Worm (Caenorhabditis elegans) whole organism, young adult: ENCODE results near the gene nas-29.

Experiments
- D2030.7 ChIP-seq: fragments of 200-800 bp; sonication (Bioruptor generic); IDR thresholded peaks from 2 replicates; pipeline ENCODE4 v1.3.6; 2022; ENCODE audit warnings: missing genetic modification reagents, missing genetic modification characterization, missing compliant biosample characterization
- F33H1.4 ChIP-seq: fragments of 200-800 bp; sonication (Bioruptor generic); IDR thresholded peaks from 2 replicates; pipeline ENCODE4 v1.3.6; 2022; ENCODE audit warnings: missing genetic modification reagents, missing genetic modification characterization, missing compliant biosample characterization
- F37B4.10 ChIP-seq: fragments of 200-800 bp; sonication (Bioruptor generic); IDR thresholded peaks from 2 replicates; pipeline ENCODE4 v1.3.6; 2022; ENCODE audit warnings: missing genetic modification characterization, missing compliant biosample characterization
- F55B11.4 ChIP-seq: sonication (generic microtip); optimal IDR thresholded peaks from 2 replicates; lab custom pipeline; 2016; ENCODE audit warnings: missing compliant biosample characterization, missing genetic modification characterization, borderline replicate concordance; ENCODE audit not compliant: insufficient read depth
- K11D2.4 ChIP-seq: fragments of 200-800 bp; sonication (Bioruptor generic); IDR thresholded peaks from 2 replicates; pipeline ENCODE4 v1.3.6; 2022; ENCODE audit warnings: missing genetic modification reagents, missing genetic modification characterization, missing compliant biosample characterization
- K12H6.12 ChIP-seq: fragments of 200-800 bp; sonication (Bioruptor generic); optimal IDR thresholded peaks from 2 replicates; lab custom pipeline; 2018; ENCODE audit warnings: mild to moderate bottlenecking, missing genetic modification characterization, missing compliant biosample characterization
- T07F8.4 ChIP-seq: sonication (generic microtip); optimal IDR thresholded peaks from 2 replicates; lab custom pipeline; 2016; ENCODE audit warnings: mild to moderate bottlenecking, missing genetic modification characterization, moderate library complexity, missing compliant biosample characterization
- Y79H2A.3 ChIP-seq: fragments of 200-800 bp; sonication (Bioruptor generic); conservative IDR thresholded peaks from 2 replicates; pipeline ENCODE4 v1.3.6; 2022; ENCODE audit warnings: missing genetic modification reagents, missing genetic modification characterization, missing compliant biosample characterization
- atf-7 ChIP-seq: sonication (generic microtip); optimal IDR thresholded peaks from 2 replicates; lab custom pipeline; 2017; ENCODE audit warnings: mild to moderate bottlenecking, missing genetic modification characterization, missing compliant biosample characterization
- attf-5 ChIP-seq: fragments of 200-800 bp; sonication (Bioruptor generic); optimal IDR thresholded peaks from 2 replicates; lab custom pipeline; 2018; ENCODE audit warnings: mild to moderate bottlenecking, missing genetic modification characterization, missing compliant biosample characterization
- bed-1 ChIP-seq: fragments of 200-800 bp; sonication (Bioruptor generic); IDR thresholded peaks from 2 replicates; pipeline ENCODE4 v1.3.6; 2022; ENCODE audit warnings: missing genetic modification reagents, missing genetic modification characterization, missing compliant biosample characterization
- cebp-1 ChIP-seq, 2 experiments: fragments of 200-800 bp in 1 of 2; sonication (Bioruptor generic) in 1 of 2; sonication (generic microtip) in 1 of 2; IDR thresholded peaks in 1 of 2; optimal IDR thresholded peaks in 1 of 2; 2 replicates each; pipeline versions ENCODE4 v1.3.6 to Lab custom; 2017 to 2022; ENCODE audit warnings: missing compliant biosample characterization in 2 of 2, missing genetic modification characterization in 2 of 2, mild to moderate bottlenecking in 1 of 2, missing genetic modification reagents in 1 of 2, moderate library complexity in 1 of 2
- ceh-27 ChIP-seq: fragments of 200-800 bp; sonication (Bioruptor generic); optimal IDR thresholded peaks from 2 replicates; lab custom pipeline; 2018; ENCODE audit warnings: mild to moderate bottlenecking, missing genetic modification characterization, moderate library complexity, missing compliant biosample characterization
- ceh-58 ChIP-seq: fragments of 200-800 bp; sonication (Bioruptor generic); IDR thresholded peaks from 2 replicates; pipeline ENCODE4 v1.3.6; 2022; ENCODE audit warnings: missing genetic modification characterization, missing compliant biosample characterization
- ekl-4 ChIP-seq: fragments of 200-800 bp; sonication (Bioruptor generic); IDR thresholded peaks from 2 replicates; pipeline ENCODE4 v1.3.6; 2022; ENCODE audit warnings: missing genetic modification reagents, missing genetic modification characterization, missing compliant biosample characterization
- gei-17 ChIP-seq: fragments of 200-800 bp; sonication (Bioruptor generic); optimal IDR thresholded peaks from 2 replicates; lab custom pipeline; 2018; ENCODE audit warnings: mild to moderate bottlenecking, missing genetic modification characterization, missing compliant biosample characterization
- hmg-1.2 ChIP-seq: fragments of 200-800 bp; sonication (Bioruptor generic); IDR thresholded peaks from 2 replicates; pipeline ENCODE4 v1.3.6; 2022; ENCODE audit warnings: missing genetic modification reagents, missing genetic modification characterization, missing compliant biosample characterization
- let-607 ChIP-seq, 2 experiments: fragments of 200-800 bp in 1 of 2; sonication (Bioruptor generic) in 1 of 2; sonication (generic microtip) in 1 of 2; optimal IDR thresholded peaks; 2 replicates each; lab custom pipeline; 2016 to 2018; ENCODE audit warnings: mild to moderate bottlenecking in 2 of 2, missing compliant biosample characterization in 2 of 2, missing genetic modification characterization in 2 of 2, moderate library complexity in 2 of 2, missing genotype in 1 of 2
- lsl-1 ChIP-seq: fragments of 200-800 bp; sonication (Bioruptor generic); optimal IDR thresholded peaks from 2 replicates; lab custom pipeline; 2018; ENCODE audit warnings: mild to moderate bottlenecking, missing genetic modification characterization, moderate library complexity, missing compliant biosample characterization
- nhr-80 ChIP-seq: sonication (generic microtip); optimal IDR thresholded peaks from 2 replicates; lab custom pipeline; 2016; ENCODE audit warnings: missing genetic modification characterization, missing compliant biosample characterization
- nhr-90 ChIP-seq: sonication (generic microtip); optimal IDR thresholded peaks from 2 replicates; lab custom pipeline; 2016; ENCODE audit warnings: missing genotype, mild to moderate bottlenecking, missing genetic modification characterization, missing compliant biosample characterization
- pha-4 ChIP-seq: fragments of 150-350 bp; sonication (generic microtip); optimal IDR thresholded peaks from 2 replicates; lab custom pipeline; 2014; ENCODE audit warnings: missing biosample characterization, missing genetic modification reagents, missing genetic modification characterization
- snpc-1.1 ChIP-seq: sonication (generic microtip); optimal IDR thresholded peaks from 2 replicates; lab custom pipeline; 2017; ENCODE audit warnings: missing genetic modification characterization, mild to moderate bottlenecking, missing compliant biosample characterization, antibody characterized with exemption, moderate library complexity, missing genotype, missing genetic modification reagents; ENCODE audit not compliant: insufficient read depth
- snpc-1.3 ChIP-seq: sonication (generic microtip); optimal IDR thresholded peaks from 2 replicates; lab custom pipeline; 2017; ENCODE audit warnings: missing genetic modification characterization, mild to moderate bottlenecking, missing compliant biosample characterization, antibody characterized with exemption, moderate library complexity, missing genotype, missing genetic modification reagents; ENCODE audit not compliant: insufficient read depth
- tbp1 ChIP-seq: fragments of 200-800 bp; sonication (Bioruptor generic); optimal IDR thresholded peaks from 2 replicates; lab custom pipeline; 2018; ENCODE audit warnings: mild to moderate bottlenecking, missing genetic modification characterization, missing compliant biosample characterization
- unc-130 ChIP-seq: sonication (generic microtip); optimal IDR thresholded peaks from 2 replicates; lab custom pipeline; 2016; ENCODE audit warnings: missing genetic modification reagents, missing genetic modification characterization, missing compliant biosample characterization
- ztf-18 ChIP-seq: sonication (generic microtip); optimal IDR thresholded peaks from 2 replicates; lab custom pipeline; 2016; ENCODE audit warnings: missing genotype, mild to moderate bottlenecking, missing genetic modification characterization, missing compliant biosample characterization
- ztf-22 ChIP-seq: fragments of 200-800 bp; sonication (Bioruptor generic); optimal IDR thresholded peaks from 2 replicates; lab custom pipeline; 2018; ENCODE audit warnings: mild to moderate bottlenecking, missing genetic modification characterization, moderate library complexity, missing compliant biosample characterization
- ztf-28 ChIP-seq: fragments of 200-800 bp; sonication (Bioruptor generic); IDR thresholded peaks from 2 replicates; pipeline ENCODE4 v1.3.6; 2022; ENCODE audit warnings: missing genetic modification reagents, missing genetic modification characterization, missing compliant biosample characterization
- ztf-3 ChIP-seq: fragments of 200-800 bp; sonication (Bioruptor generic); optimal IDR thresholded peaks from 2 replicates; lab custom pipeline; 2018; ENCODE audit warnings: mild to moderate bottlenecking, missing genetic modification characterization, missing compliant biosample characterization

The nas-29 gene

ce11 chrII:5185955-5186539, 44.2 kb upstream of the nas-29 start (continued):
- TF ChIP-seq snpc-1.3 (tag; lab: Kevin White, UChicago) (no peak), attf-5 (no peak), D2030.7 (GFP tag; lab: Robert Waterston, UW) (no peak), ceh-58 (GFP tag; lab: Robert Waterston, UW) (no peak)

ce11 chrII:5184661-5185545, 43.1 kb upstream of the nas-29 start:
- peak; percentile 77 for TF ChIP-seq atf-7
- no peak for TF ChIP-seq ceh-27 (GFP tag; lab: Kevin White, UChicago)
- TF ChIP-seq let-607 (tag; optimal IDR thresholded peaks at IDR 0.05; lab: Kevin White, UChicago): peak in 1 of 2 experiments; percentile 8
- TF ChIP-seq tbp1 (GFP tag; lab: Kevin White, UChicago): peak; percentile 8
- TF ChIP-seq cebp-1 (GFP tag; IDR thresholded peaks at IDR 0.05; lab: Robert Waterston, UW): 0 out of 2 replicates have a peak, but pooled peaks have one; percentile 51
- TF ChIP-seq cebp-1 (tag; optimal IDR thresholded peaks at IDR 0.05; lab: Kevin White, UChicago): peak; percentile 30
- TF ChIP-seq ztf-22 (GFP tag; lab: Kevin White, UChicago): peak; percentile 83
- TF ChIP-seq T07F8.4 (tag; lab: Kevin White, UChicago): no peak
- no peak for TF ChIP-seq ztf-18 (tag; lab: Kevin White, UChicago)
- TF ChIP-seq hmg-1.2 (GFP tag; lab: Robert Waterston, UW): 0 out of 2 replicates have a peak, but pooled peaks have one; percentile 9
- no peak for TF ChIP-seq Y79H2A.3 (GFP tag; lab: Robert Waterston, UW)
- peak; percentile 71 for TF ChIP-seq nhr-80
- TF ChIP-seq nhr-90 (tag; lab: Kevin White, UChicago): no peak

DNA sequence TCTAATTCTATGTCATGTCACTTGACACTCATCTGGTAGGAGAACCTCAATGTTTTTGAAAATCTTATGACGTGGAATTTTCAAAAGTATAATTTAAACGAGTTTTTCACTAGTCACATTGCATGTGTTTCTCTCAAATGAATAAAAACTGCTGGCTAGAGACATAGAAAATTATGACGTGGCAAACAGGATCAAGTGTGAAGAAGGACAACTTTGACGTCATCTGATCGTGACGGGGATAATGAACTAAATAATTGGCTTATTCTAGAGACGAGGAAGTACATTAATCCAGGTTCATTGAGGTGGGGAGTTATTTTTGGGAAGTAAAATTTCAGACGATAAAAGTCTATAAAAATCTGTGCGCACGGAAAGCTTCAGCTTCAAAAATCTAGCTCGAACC, 41.4 kb upstream of the nas-29 start:
- TF ChIP-seq K11D2.4 (no peak), ztf-3 (GFP tag; lab: Kevin White, UChicago) (no peak), snpc-1.1 (tag; lab: Kevin White, UChicago) (no peak), F37B4.10 (GFP tag; lab: Robert Waterston, UW) (no peak), bed-1 (no peak), unc-130 (no peak), ekl-4 (no peak), ceh-27 (GFP tag; lab: Kevin White, UChicago) (no peak), lsl-1 (GFP tag; lab: Kevin White, UChicago) (no peak), T07F8.4 (tag; lab: Kevin White, UChicago) (no peak), F55B11.4 (tag; lab: Kevin White, UChicago) (no peak), ztf-28 (GFP tag; lab: Robert Waterston, UW) (no peak), pha-4 (tag; lab: Kevin White, UChicago) (no peak), gei-17 (GFP tag; lab: Kevin White, UChicago) (no peak), K12H6.12 (tag; lab: Kevin White, UChicago) (no peak), nhr-90 (tag; lab: Kevin White, UChicago) (no peak), F33H1.4 (GFP tag; lab: Robert Waterston, UW) (no peak), ztf-22 (GFP tag; lab: Kevin White, UChicago) (no peak)
